Fruit fly (Drosophila melanogaster): Measurements from ENCODE around the gene CG9636.

Gene CG9636

dm6 chr3R:8197137-8197536 is 46.5 kb downstream of the CG9636 start (continued):
- TF ChIP-seq CG34224 (GFP tag; IDR thresholded peaks at IDR 0.05; ENCODE audit: partially characterized antibody) = no peak
- peak; percentile 5 for TF ChIP-seq CG1233 (GFP tag; optimal IDR thresholded peaks at IDR 0.05)
- no peak for TF ChIP-seq Optix (GFP tag; IDR thresholded peaks at IDR 0.05)
- no peak for TF ChIP-seq crc (GFP tag; optimal IDR thresholded peaks at IDR 0.05)
- TF ChIP-seq CG11504 (tag; optimal IDR thresholded peaks at IDR 0.05) = peak; percentile 16
- TF ChIP-seq gce (GFP tag; IDR thresholded peaks at IDR 0.05) = no peak
- TF ChIP-seq pho (GFP tag; optimal IDR thresholded peaks at IDR 0.05) = no peak
- no peak for TF ChIP-seq CHES-1-like (GFP tag; optimal IDR thresholded peaks at IDR 0.05)
- peak; percentile 29 for TF ChIP-seq Xbp1 (GFP tag; optimal IDR thresholded peaks at IDR 0.05)
- TF ChIP-seq CG9609 (GFP tag; optimal IDR thresholded peaks at IDR 0.05) = no peak
- no peak for TF ChIP-seq slou (GFP tag; optimal IDR thresholded peaks at IDR 0.05)
- TF ChIP-seq Hsf (GFP tag; optimal IDR thresholded peaks at IDR 0.05) = peak; percentile 37
- TF ChIP-seq seq (GFP tag; IDR thresholded peaks at IDR 0.05) = no peak
- TF ChIP-seq Hey (tag; optimal IDR thresholded peaks at IDR 0.05) = no peak
- TF ChIP-seq bsh (GFP tag; optimal IDR thresholded peaks at IDR 0.05) = peak in 1 of 2 experiments; percentile 41
- TF ChIP-seq Tbp (GFP tag; optimal IDR thresholded peaks at IDR 0.05) = no peak
- no peak for TF ChIP-seq CG13123 (GFP tag; optimal IDR thresholded peaks at IDR 0.05)
- TF ChIP-seq odd (GFP tag; optimal IDR thresholded peaks at IDR 0.05) = no peak
- no peak for TF ChIP-seq MTF-1 (GFP tag; optimal IDR thresholded peaks at IDR 0.05; ENCODE audit: borderline replicate concordance)
- TF ChIP-seq Sox102F (GFP tag; optimal IDR thresholded peaks at IDR 0.05) = no peak
- no peak for TF ChIP-seq Taf1 (GFP tag; IDR thresholded peaks at IDR 0.05)
- no peak for TF ChIP-seq CG2875 (GFP tag; optimal IDR thresholded peaks at IDR 0.05)
- no peak for TF ChIP-seq cas (GFP tag; IDR thresholded peaks at IDR 0.05)
- TF ChIP-seq Hr39 (optimal IDR thresholded peaks at IDR 0.05) = no peak
- TF ChIP-seq kni (GFP tag; optimal IDR thresholded peaks at IDR 0.05) = no peak
- no peak for TF ChIP-seq nom (GFP tag; optimal IDR thresholded peaks at IDR 0.05)
- TF ChIP-seq CG2889 (GFP tag; IDR thresholded peaks at IDR 0.05) = no peak
- no peak for TF ChIP-seq mam (GFP tag; optimal IDR thresholded peaks at IDR 0.05)
- 0 out of 2 replicates have a peak, but pooled peaks have one; percentile 39 for TF ChIP-seq CG1024 (GFP tag; IDR thresholded peaks at IDR 0.05)
- TF ChIP-seq ttk (GFP tag; IDR thresholded peaks at IDR 0.05) = no peak
- no peak for TF ChIP-seq h (optimal IDR thresholded peaks at IDR 0.05)
- peak; percentile 37 for TF ChIP-seq CG7745 (tag; optimal IDR thresholded peaks at IDR 0.05)
- TF ChIP-seq CG6272 (GFP tag; IDR thresholded peaks at IDR 0.05) = no peak
- no peak for TF ChIP-seq CG3065 (GFP tag; optimal IDR thresholded peaks at IDR 0.05)
- peak; percentile 78 for TF ChIP-seq dmrt11E (tag; optimal IDR thresholded peaks at IDR 0.05)
- no peak for TF ChIP-seq sqz (GFP tag; optimal IDR thresholded peaks at IDR 0.05)
- TF ChIP-seq CG13775 (GFP tag; optimal IDR thresholded peaks at IDR 0.05) = peak; percentile 24
- TF ChIP-seq oc (tag; optimal IDR thresholded peaks at IDR 0.05) = no peak
- TF ChIP-seq CG18262 (tag; optimal IDR thresholded peaks at IDR 0.05) = peak; percentile 56
- TF ChIP-seq Pdp1 (GFP tag; optimal IDR thresholded peaks at IDR 0.05) = peak in 1 of 2 experiments; percentile 22
- no peak for TF ChIP-seq Meics (GFP tag; optimal IDR thresholded peaks at IDR 0.05)
- TF ChIP-seq gem (tag; optimal IDR thresholded peaks at IDR 0.05) = peak; percentile 49
- TF ChIP-seq tgo (GFP tag; IDR thresholded peaks at IDR 0.05) = no peak
- TF ChIP-seq CG14667 (GFP tag; IDR thresholded peaks at IDR 0.05) = no peak
- TF ChIP-seq CG8281 (tag; optimal IDR thresholded peaks at IDR 0.05) = no peak
- TF ChIP-seq ranshi (GFP tag; IDR thresholded peaks at IDR 0.05) = no peak
- no peak for TF ChIP-seq ato (GFP tag; IDR thresholded peaks at IDR 0.05; ENCODE audit: partially characterized antibody)
- peak; percentile 31 for TF ChIP-seq ac (GFP tag; optimal IDR thresholded peaks at IDR 0.05)
- no peak for TF ChIP-seq CG7372 (GFP tag; IDR thresholded peaks at IDR 0.05)
- peak; percentile 82 for TF ChIP-seq zfh1 (GFP tag; IDR thresholded peaks at IDR 0.05)
- TF ChIP-seq CG11696 (GFP tag; IDR thresholded peaks at IDR 0.05) = no peak
- no peak for TF ChIP-seq org-1 (GFP tag; optimal IDR thresholded peaks at IDR 0.05)
- TF ChIP-seq CG11560 (tag; IDR thresholded peaks at IDR 0.05) = no peak

All from whole organism, embryonic.